Fruit fly (Drosophila melanogaster) whole organism, embryonic: Measurements from ENCODE around the gene CG32847.

Source experiments
- Atf-2 ChIP-seq: fragments of 200-800 bp; sonication (Bioruptor generic); optimal IDR thresholded peaks from 2 replicates; lab custom pipeline; 2016; ENCODE audit warnings: missing biosample characterization, missing genetic modification characterization
- CG10979 ChIP-seq: fragments of 200-800 bp; sonication (Bioruptor generic); optimal IDR thresholded peaks from 2 replicates; lab custom pipeline; 2018; ENCODE audit warnings: missing biosample characterization, mild to moderate bottlenecking, missing genetic modification characterization, moderate library complexity
- CG11504 ChIP-seq: fragments of 200-800 bp; sonication (Bioruptor generic); optimal IDR thresholded peaks from 3 replicates; lab custom pipeline; 2019; ENCODE audit warnings: missing biosample characterization, mild to moderate bottlenecking, missing genetic modification characterization, moderate library complexity
- CG11696 ChIP-seq: fragments of 200-800 bp; sonication (Bioruptor generic); IDR thresholded peaks from 2 replicates; pipeline ENCODE4 v1.3.6; 2022; ENCODE audit warnings: missing biosample characterization, missing genetic modification characterization
- CG1233 ChIP-seq: fragments of 200-800 bp; sonication (Bioruptor generic); optimal IDR thresholded peaks from 4 replicates; lab custom pipeline; 2018; ENCODE audit warnings: missing biosample characterization, mild to moderate bottlenecking, missing genetic modification characterization
- CG12391 ChIP-seq: fragments of 200-800 bp; sonication (Bioruptor generic); optimal IDR thresholded peaks from 3 replicates; lab custom pipeline; 2018; ENCODE audit warnings: missing biosample characterization, mild to moderate bottlenecking, missing genetic modification characterization, moderate library complexity
- CG12769 ChIP-seq: fragments of 200-800 bp; sonication (Bioruptor generic); optimal IDR thresholded peaks from 2 replicates; lab custom pipeline; 2019; ENCODE audit warnings: missing biosample characterization, mild to moderate bottlenecking, missing genetic modification characterization, moderate library complexity
- CG14014 ChIP-seq: fragments of 200-800 bp; sonication (Bioruptor generic); IDR thresholded peaks from 2 replicates; pipeline ENCODE4 v1.3.6; 2022; ENCODE audit warnings: missing biosample characterization, missing genetic modification characterization
- CG14050 ChIP-seq: fragments of 200-800 bp; sonication (Bioruptor generic); IDR thresholded peaks from 3 replicates; pipeline ENCODE4 v1.3.6; 2022; ENCODE audit warnings: missing biosample characterization, missing genetic modification characterization
- CG15479 ChIP-seq: fragments of 200-800 bp; sonication (Bioruptor generic); optimal IDR thresholded peaks from 3 replicates; lab custom pipeline; 2019; ENCODE audit warnings: missing biosample characterization, mild to moderate bottlenecking, missing genetic modification characterization, moderate library complexity
- CG17328 ChIP-seq: fragments of 200-800 bp; sonication (Bioruptor generic); IDR thresholded peaks from 2 replicates; pipeline ENCODE4 v1.3.6; 2022; ENCODE audit warnings: missing biosample characterization, missing genetic modification characterization
- CG17361 ChIP-seq: fragments of 200-800 bp; sonication (Bioruptor generic); IDR thresholded peaks from 3 replicates; pipeline ENCODE4 v1.3.6; 2022; ENCODE audit warnings: missing biosample characterization, missing genetic modification characterization
- CG17612 ChIP-seq: fragments of 200-800 bp; sonication (Bioruptor generic); IDR thresholded peaks from 2 replicates; pipeline ENCODE4 v1.3.6; 2022; ENCODE audit warnings: missing biosample characterization, missing genetic modification characterization
- CG17829 ChIP-seq: fragments of 200-800 bp; optimal IDR thresholded peaks from 2 replicates; lab custom pipeline; 2019; ENCODE audit warnings: missing biosample characterization, mild to moderate bottlenecking, missing genetic modification characterization, moderate library complexity
- CG2199 ChIP-seq: fragments of 200-800 bp; sonication (Bioruptor generic); IDR thresholded peaks from 3 replicates; pipeline ENCODE4 v1.3.6; 2022; ENCODE audit warnings: missing biosample characterization, missing genetic modification characterization
- CG33557 ChIP-seq: fragments of 200-800 bp; sonication (Bioruptor generic); optimal IDR thresholded peaks from 2 replicates; lab custom pipeline; 2019; ENCODE audit warnings: missing biosample characterization, mild to moderate bottlenecking, missing genetic modification characterization, moderate library complexity
- CG4707 ChIP-seq: fragments of 200-800 bp; sonication (Bioruptor generic); optimal IDR thresholded peaks from 2 replicates; lab custom pipeline; 2018; ENCODE audit warnings: missing biosample characterization, mild to moderate bottlenecking, missing genetic modification characterization, moderate library complexity
- CG5180 ChIP-seq: fragments of 200-800 bp; sonication (Bioruptor generic); optimal IDR thresholded peaks from 3 replicates; lab custom pipeline; 2017; ENCODE audit warnings: missing biosample characterization, missing genetic modification characterization, mild to moderate bottlenecking, moderate library complexity, missing genetic modification reagents
- CG6175 ChIP-seq: fragments of 200-800 bp; sonication (Bioruptor generic); IDR thresholded peaks from 3 replicates; pipeline ENCODE4 v1.3.6; 2022; ENCODE audit warnings: missing biosample characterization, missing genetic modification characterization
- CG9437 ChIP-seq: fragments of 200-800 bp; sonication (Bioruptor generic); optimal IDR thresholded peaks from 2 replicates; lab custom pipeline; 2018; ENCODE audit warnings: missing biosample characterization, mild to moderate bottlenecking, missing genetic modification characterization
- D ChIP-seq, 2 experiments: fragments of 200-800 bp in 1 of 2; fragments of >200 bp in 1 of 2; sonication (Bioruptor generic) in 1 of 2; optimal IDR thresholded peaks; 2 replicates in 1 of 2; 3 replicates in 1 of 2; lab custom pipeline; 2017; ENCODE audit warnings: mild to moderate bottlenecking in 1 of 2, missing biosample characterization in 1 of 2, missing genetic modification characterization in 1 of 2, missing genetic modification reagents in 1 of 2
- D19A ChIP-seq: fragments of 200-800 bp; optimal IDR thresholded peaks from 3 replicates; lab custom pipeline; 2019; ENCODE audit warnings: missing biosample characterization, mild to moderate bottlenecking, missing genetic modification characterization, moderate library complexity
- GATAe ChIP-seq: fragments of 200-800 bp; sonication (Bioruptor generic); conservative IDR thresholded peaks from 2 replicates; pipeline ENCODE4 v1.3.6; 2022; ENCODE audit warnings: missing biosample characterization, missing genetic modification characterization
- Gsc ChIP-seq: fragments of 200-800 bp; sonication (Bioruptor generic); IDR thresholded peaks from 2 replicates; pipeline ENCODE4 v1.3.6; 2022; ENCODE audit warnings: missing biosample characterization, missing genetic modification characterization
- HLH4C ChIP-seq: fragments of 200-800 bp; sonication (Bioruptor generic); IDR thresholded peaks from 3 replicates; pipeline ENCODE4 v1.3.6; 2022; ENCODE audit warnings: missing biosample characterization, missing genetic modification characterization; ENCODE audit not compliant: partially characterized antibody
- Hey ChIP-seq: fragments of 200-800 bp; sonication (Bioruptor generic); optimal IDR thresholded peaks from 3 replicates; lab custom pipeline; 2018; ENCODE audit warnings: missing biosample characterization, mild to moderate bottlenecking, missing genetic modification characterization
- HmgZ ChIP-seq: fragments of 200-800 bp; sonication (Bioruptor generic); optimal IDR thresholded peaks from 2 replicates; lab custom pipeline; 2018; ENCODE audit warnings: missing biosample characterization, mild to moderate bottlenecking, missing genetic modification characterization
- Hr3 ChIP-seq: fragments of 200-800 bp; sonication (Bioruptor generic); optimal IDR thresholded peaks from 3 replicates; lab custom pipeline; 2016; ENCODE audit warnings: missing biosample characterization, missing genetic modification characterization
- Hr51 ChIP-seq, 2 experiments: fragments of 200-800 bp; sonication (Bioruptor generic); optimal IDR thresholded peaks; 2 replicates in 1 of 2; 3 replicates in 1 of 2; lab custom pipeline; 2016 to 2018; ENCODE audit warnings: missing biosample characterization in 2 of 2, missing genetic modification characterization in 2 of 2, mild to moderate bottlenecking in 1 of 2, moderate library complexity in 1 of 2
- Med ChIP-seq: fragments of 200-800 bp; sonication (Bioruptor generic); peaks from one replicate; lab custom pipeline; 2016; ENCODE audit warnings: missing biosample characterization, missing genetic modification characterization, mild to moderate bottlenecking, inconsistent platforms, moderate library complexity
- Nf-YC ChIP-seq: fragments of 200-800 bp; optimal IDR thresholded peaks from 3 replicates; lab custom pipeline; 2019; ENCODE audit warnings: missing biosample characterization, mild to moderate bottlenecking, missing genetic modification characterization, moderate library complexity
- Rx ChIP-seq: fragments of 200-800 bp; sonication (Bioruptor generic); IDR thresholded peaks from 2 replicates; pipeline ENCODE4 v1.3.6; 2022; ENCODE audit warnings: missing biosample characterization, missing genetic modification characterization
- Trl ChIP-seq, 3 experiments: fragments of >200 bp in 2 of 3; fragments of 200-800 bp in 1 of 3; sonication (Bioruptor generic) in 1 of 3; optimal IDR thresholded peaks; 2 replicates in 1 of 3; 3 replicates in 2 of 3; lab custom pipeline; 2016 to 2017; ENCODE audit warnings: missing biosample characterization in 1 of 3, missing genetic modification characterization in 1 of 3
- YL-1 ChIP-seq: fragments of 200-800 bp; sonication (Bioruptor generic); optimal IDR thresholded peaks from 3 replicates; lab custom pipeline; 2017; ENCODE audit warnings: missing biosample characterization, mild to moderate bottlenecking, missing genetic modification characterization
- ato ChIP-seq: fragments of 200-800 bp; sonication (Bioruptor generic); IDR thresholded peaks from 2 replicates; pipeline ENCODE4 v1.3.6; 2022; ENCODE audit warnings: missing biosample characterization, missing genetic modification characterization; ENCODE audit not compliant: partially characterized antibody
- cwo ChIP-seq: fragments of 200-800 bp; sonication (Bioruptor generic); optimal IDR thresholded peaks from 3 replicates; lab custom pipeline; 2017; ENCODE audit warnings: missing biosample characterization, missing genetic modification characterization, mild to moderate bottlenecking, moderate library complexity, missing genetic modification reagents
- dan ChIP-seq: fragments of 200-800 bp; sonication (Bioruptor generic); IDR thresholded peaks from 2 replicates; pipeline ENCODE4 v1.3.6; 2022; ENCODE audit warnings: missing biosample characterization, missing genetic modification characterization
- esg ChIP-seq: fragments of 200-800 bp; sonication (Bioruptor generic); conservative IDR thresholded peaks from 2 replicates; pipeline ENCODE4 v1.3.6; 2022; ENCODE audit warnings: missing biosample characterization, missing genetic modification characterization
- jumu ChIP-seq: fragments of 200-800 bp; sonication (Bioruptor generic); optimal IDR thresholded peaks from 3 replicates; lab custom pipeline; 2016; ENCODE audit warnings: missing biosample characterization, missing genetic modification characterization
- kah ChIP-seq: fragments of 200-800 bp; sonication (Bioruptor generic); optimal IDR thresholded peaks from 2 replicates; lab custom pipeline; 2018; ENCODE audit warnings: missing biosample characterization, mild to moderate bottlenecking, missing genetic modification characterization
- lola ChIP-seq, 3 experiments: fragments of >200 bp in 2 of 3; fragments of 200-800 bp in 1 of 3; sonication (Bioruptor generic) in 1 of 3; optimal IDR thresholded peaks; 2 replicates each; lab custom pipeline; 2017 to 2019; ENCODE audit warnings: missing biosample characterization in 3 of 3, missing genetic modification characterization in 3 of 3, mild to moderate bottlenecking in 1 of 3, moderate library complexity in 1 of 3
- odd ChIP-seq: fragments of 200-800 bp; sonication (Bioruptor generic); optimal IDR thresholded peaks from 2 replicates; lab custom pipeline; 2017; ENCODE audit warnings: missing biosample characterization, mild to moderate bottlenecking, missing genetic modification characterization
- pb ChIP-seq: fragments of 200-800 bp; sonication (Bioruptor generic); optimal IDR thresholded peaks from 3 replicates; lab custom pipeline; 2016; ENCODE audit warnings: missing biosample characterization, missing genetic modification characterization
- stc ChIP-seq: fragments of 200-800 bp; sonication (Bioruptor generic); IDR thresholded peaks from 2 replicates; pipeline ENCODE4 v1.3.6; 2022; ENCODE audit warnings: missing biosample characterization, missing genetic modification characterization

CG32847 gene

dm6 chr3L:15079278-15079677 is 42.1 kb upstream of the CG32847 start (continued):
- TF ChIP-seq ato (GFP tag; lab: Robert Waterston, UW) = peak; percentile 67
- peak; percentile 20 for TF ChIP-seq CG33557 (GFP tag; lab: Kevin White, UChicago)
- TF ChIP-seq CG14014 (GFP tag; lab: Robert Waterston, UW) = peak; percentile 24; the same call in 1 of the 2 replicates
- TF ChIP-seq Hey = no peak
- TF ChIP-seq lola (GFP tag; optimal IDR thresholded peaks at IDR 0.05; lab: Kevin White, UChicago) = no peak
- 0 out of 3 replicates have a peak, but pooled peaks have one; percentile 8 for TF ChIP-seq CG17361
- peak; percentile 91 for TF ChIP-seq CG2199
- no peak for TF ChIP-seq Gsc (GFP tag; lab: Robert Waterston, UW)

- peak; percentile 8 for TF ChIP-seq CG5180 (GFP tag; lab: Kevin White, UChicago)
- no peak for TF ChIP-seq Hr51 (GFP tag; optimal IDR thresholded peaks at IDR 0.05; lab: Kevin White, UChicago)
- no peak for TF ChIP-seq D (optimal IDR thresholded peaks at IDR 0.05; lab: Kevin White, UChicago)
- TF ChIP-seq D (GFP tag; optimal IDR thresholded peaks at IDR 0.05; lab: Kevin White, UChicago) = no peak
- TF ChIP-seq Med (GFP tag; lab: Kevin White, UChicago) = peak; percentile 1
- TF ChIP-seq CG11504 (tag; lab: Kevin White, UChicago) = peak; percentile 97
- peak; percentile 96 for TF ChIP-seq CG2199
- 0 out of 3 replicates have a peak, but pooled peaks have one; percentile 25 for TF ChIP-seq CG6175
- TF ChIP-seq, all 482 proteins: peak for 5
Observed at dm6 chr3L:15084288-15084687, 37.1 kb upstream of the CG32847 start.

- TF ChIP-seq CG2199 (peak; percentile 89; the same call in 1 of the 3 replicates), CG4707 (GFP tag; lab: Kevin White, UChicago) (no peak), GATAe (no peak), Trl (optimal IDR thresholded peaks at IDR 0.05; lab: Kevin White, UChicago) (peak in 1 of 2 experiments; percentile 37), Trl (GFP tag; optimal IDR thresholded peaks at IDR 0.05; lab: Kevin White, UChicago) (no peak), CG15479 (GFP tag; lab: Kevin White, UChicago) (peak; percentile 32), jumu (GFP tag; lab: Kevin White, UChicago) (no peak), esg (GFP tag; lab: Robert Waterston, UW) (no peak), CG11696 (GFP tag; lab: Robert Waterston, UW) (no peak), odd (GFP tag; lab: Kevin White, UChicago) (no peak), Rx (GFP tag; lab: Robert Waterston, UW) (no peak), Atf-2 (GFP tag; lab: Kevin White, UChicago) (no peak), CG9437 (GFP tag; lab: Kevin White, UChicago) (no peak), HLH4C (GFP tag; lab: Robert Waterston, UW) (no peak), Hr3 (no peak)
Observed at dm6 chr3L:15088285-15088684, 33.1 kb upstream of the CG32847 start.

dm6 chr3L:15089083-15089704 is 32.2 kb upstream of the CG32847 start:
- TF ChIP-seq CG17612 (GFP tag; lab: Robert Waterston, UW) (no peak), CG14050 (GFP tag; lab: Robert Waterston, UW) (no peak), pb (GFP tag; lab: Kevin White, UChicago) (no peak), Nf-YC (tag; lab: Kevin White, UChicago) (peak; percentile 23), dan (GFP tag; lab: Robert Waterston, UW) (no peak), CG17328 (GFP tag; lab: Robert Waterston, UW) (no peak), HmgZ (no peak), kah (no peak), stc (GFP tag; lab: Robert Waterston, UW) (no peak), CG12391 (peak; percentile 55), YL-1 (no peak), CG12769 (no peak), D19A (peak; percentile 32), CG17829 (tag; lab: Kevin White, UChicago) (peak; percentile 33), CG10979 (tag; lab: Kevin White, UChicago) (peak; percentile 27), CG1233 (no peak), cwo (GFP tag; lab: Kevin White, UChicago) (peak; percentile 62)
